Worm (Caenorhabditis elegans) whole organism, L3 larva: ENCODE measurements around the gene F10E7.5.

ENCODE experiments used
- ZK546.5 ChIP-seq: sonication (generic microtip); optimal IDR thresholded peaks from 2 replicates; lab custom pipeline; 2017; ENCODE audit warnings: missing biosample characterization, missing genetic modification characterization
- aly-2 ChIP-seq: fragments of 150-350 bp; optimal IDR thresholded peaks from 2 replicates; lab custom pipeline; 2014; ENCODE audit warnings: missing biosample characterization, missing genetic modification characterization
- ama-1 ChIP-seq: fragments of 150-350 bp; optimal IDR thresholded peaks from 2 replicates; lab custom pipeline; 2018
- ceh-28 ChIP-seq: fragments of 150-350 bp; optimal IDR thresholded peaks from 2 replicates; lab custom pipeline; 2014; ENCODE audit warnings: missing biosample characterization, missing genetic modification reagents, missing genetic modification characterization
- ceh-82 ChIP-seq: fragments of 150-350 bp; optimal IDR thresholded peaks from 2 replicates; lab custom pipeline; 2014; ENCODE audit warnings: missing biosample characterization, missing genetic modification characterization
- ceh-9 ChIP-seq: sonication (generic microtip); optimal IDR thresholded peaks from 2 replicates; lab custom pipeline; 2018; ENCODE audit warnings: missing biosample characterization, missing genetic modification characterization
- daf-12 ChIP-seq: fragments of 150-350 bp; optimal IDR thresholded peaks from 2 replicates; lab custom pipeline; 2014; ENCODE audit warnings: missing biosample characterization, missing genetic modification reagents, missing genetic modification characterization
- egl-27 ChIP-seq: sonication (generic microtip); optimal IDR thresholded peaks from 4 replicates; lab custom pipeline; 2017; ENCODE audit warnings: missing biosample characterization, missing genetic modification reagents, missing genetic modification characterization
- egl-5 ChIP-seq: fragments of 150-350 bp; optimal IDR thresholded peaks from 2 replicates; lab custom pipeline; 2017; ENCODE audit warnings: missing biosample characterization, missing genetic modification reagents, missing genetic modification characterization, inconsistent platforms
- elt-2 ChIP-seq: sonication (generic microtip); optimal IDR thresholded peaks from 2 replicates; lab custom pipeline; 2016; ENCODE audit warnings: missing genetic modification reagents, mild to moderate bottlenecking, missing genetic modification characterization, missing compliant biosample characterization
- elt-3 ChIP-seq, 3 experiments: fragments of 150-350 bp in 1 of 3; sonication (generic microtip) in 2 of 3; optimal IDR thresholded peaks; 2 replicates in 2 of 3; 4 replicates in 1 of 3; lab custom pipeline; 2014 to 2017; ENCODE audit warnings: missing biosample characterization in 3 of 3, missing genetic modification characterization in 3 of 3
- fos-1 ChIP-seq: fragments of 150-350 bp; optimal IDR thresholded peaks from 2 replicates; lab custom pipeline; 2014; ENCODE audit warnings: missing biosample characterization, missing genetic modification characterization
- hmg-11 ChIP-seq: sonication (generic microtip); optimal IDR thresholded peaks from 2 replicates; lab custom pipeline; 2016; ENCODE audit warnings: missing genetic modification characterization, missing compliant biosample characterization
- jun-1 ChIP-seq: fragments of 150-350 bp; optimal IDR thresholded peaks from 2 replicates; lab custom pipeline; 2014; ENCODE audit warnings: missing biosample characterization, missing genetic modification reagents, missing genetic modification characterization
- lin-39 ChIP-seq: fragments of 150-350 bp; optimal IDR thresholded peaks from 2 replicates; lab custom pipeline; 2018; ENCODE audit warnings: missing biosample characterization, missing genetic modification reagents, missing genetic modification characterization
- lsy-12 ChIP-seq: sonication (generic microtip); optimal IDR thresholded peaks from 2 replicates; lab custom pipeline; 2016; ENCODE audit warnings: mild to moderate bottlenecking, missing genetic modification characterization, missing compliant biosample characterization
- mdl-1 ChIP-seq: fragments of 150-350 bp; optimal IDR thresholded peaks from 2 replicates; lab custom pipeline; 2014; ENCODE audit warnings: missing biosample characterization, missing genetic modification characterization
- mml-1 ChIP-seq: fragments of 150-350 bp; sonication (generic microtip); optimal IDR thresholded peaks from 3 replicates; lab custom pipeline; 2014; ENCODE audit warnings: missing biosample characterization, missing genetic modification characterization
- nfya-1 ChIP-seq: sonication (generic microtip); optimal IDR thresholded peaks from 2 replicates; lab custom pipeline; 2017; ENCODE audit warnings: missing genetic modification characterization, mild to moderate bottlenecking, missing compliant biosample characterization, antibody characterized with exemption, moderate library complexity; ENCODE audit not compliant: insufficient read depth
- nhr-23 ChIP-seq: fragments of 150-350 bp; optimal IDR thresholded peaks from 2 replicates; lab custom pipeline; 2014; ENCODE audit warnings: missing biosample characterization, missing genetic modification reagents, missing genetic modification characterization
- nhr-25 ChIP-seq: sonication (generic microtip); optimal IDR thresholded peaks from 2 replicates; lab custom pipeline; 2017; ENCODE audit warnings: missing biosample characterization, missing genetic modification characterization
- nhr-28 ChIP-seq: fragments of 150-350 bp; optimal IDR thresholded peaks from 2 replicates; lab custom pipeline; 2014; ENCODE audit warnings: missing biosample characterization, missing genetic modification characterization
- nhr-43 ChIP-seq: sonication (generic microtip); optimal IDR thresholded peaks from 2 replicates; lab custom pipeline; 2016; ENCODE audit warnings: mild to moderate bottlenecking, missing genetic modification characterization, missing compliant biosample characterization; ENCODE audit not compliant: poor library complexity, severe bottlenecking
- nhr-67 ChIP-seq: fragments of 150-350 bp; optimal IDR thresholded peaks from 2 replicates; lab custom pipeline; 2014; ENCODE audit warnings: missing biosample characterization, missing genetic modification characterization
- nhr-76 ChIP-seq: fragments of 150-350 bp; sonication (generic microtip); optimal IDR thresholded peaks from 5 replicates; lab custom pipeline; 2014; ENCODE audit warnings: missing biosample characterization, missing genetic modification characterization
- nhr-77 ChIP-seq: fragments of 150-350 bp; optimal IDR thresholded peaks from 2 replicates; lab custom pipeline; 2014; ENCODE audit warnings: missing biosample characterization, missing genetic modification characterization
- pha-4 ChIP-seq: fragments of 150-350 bp; optimal IDR thresholded peaks from 2 replicates; lab custom pipeline; 2014; ENCODE audit warnings: missing biosample characterization, missing genetic modification reagents, missing genetic modification characterization
- pqm-1 ChIP-seq: fragments of 150-350 bp; optimal IDR thresholded peaks from 2 replicates; lab custom pipeline; 2017; ENCODE audit warnings: missing biosample characterization, missing genetic modification characterization, inconsistent platforms
- sea-2 ChIP-seq: fragments of 150-350 bp; sonication (generic microtip); optimal IDR thresholded peaks from 4 replicates; lab custom pipeline; 2014; ENCODE audit warnings: missing biosample characterization, missing genetic modification reagents, missing genetic modification characterization
- snpc-4 ChIP-seq: fragments of 150-350 bp; optimal IDR thresholded peaks from 2 replicates; lab custom pipeline; 2014; ENCODE audit warnings: missing biosample characterization, missing genetic modification characterization
- tbx-2 ChIP-seq: sonication (generic microtip); optimal IDR thresholded peaks from 2 replicates; lab custom pipeline; 2016; ENCODE audit warnings: mild to moderate bottlenecking, missing genetic modification characterization, missing compliant biosample characterization
- ztf-11 ChIP-seq: fragments of 150-350 bp; optimal IDR thresholded peaks from 2 replicates; lab custom pipeline; 2014; ENCODE audit warnings: missing biosample characterization, missing genetic modification characterization
- ztf-4 ChIP-seq: fragments of 150-350 bp; optimal IDR thresholded peaks from 2 replicates; lab custom pipeline; 2014; ENCODE audit warnings: missing biosample characterization, missing genetic modification characterization

The F10E7.5 gene

DNA sequence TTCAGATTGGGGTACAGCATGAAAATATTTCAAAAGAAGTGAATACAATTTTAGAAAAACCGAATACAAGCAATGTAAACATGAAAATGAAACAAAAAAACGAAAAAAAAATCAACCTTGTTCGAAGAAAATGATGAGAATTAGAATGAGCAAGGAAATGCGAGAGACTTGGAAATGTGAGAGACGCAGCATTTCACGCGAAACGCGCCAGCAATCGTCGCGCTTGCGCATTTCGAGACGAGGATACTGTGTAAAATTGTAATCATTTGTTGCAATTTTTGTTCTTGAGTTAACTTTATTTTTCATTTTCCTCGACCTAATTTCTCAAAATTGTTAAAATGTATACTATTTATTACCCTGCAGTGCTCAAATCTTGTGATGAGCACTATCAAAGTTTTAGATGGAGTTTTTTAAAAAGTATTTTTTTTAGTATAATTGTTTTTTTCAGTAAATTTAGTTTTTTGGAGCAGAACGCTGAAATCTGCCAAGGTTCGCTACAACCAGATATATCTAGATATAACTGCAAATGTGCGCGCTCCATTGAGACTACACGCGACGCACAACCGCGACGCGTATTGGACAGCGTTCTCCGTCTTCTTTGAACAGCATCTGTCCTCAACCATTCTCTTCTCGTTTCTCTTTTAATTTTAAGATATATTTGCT is 40.3 kb downstream of the F10E7.5 start, which contains the start of gene fust-1 (continued):
- TF ChIP-seq pqm-1: peak; percentile 82
- no peak for TF ChIP-seq fos-1
- no peak for TF ChIP-seq mml-1 (tag; lab: Kevin White, UChicago)

DNA sequence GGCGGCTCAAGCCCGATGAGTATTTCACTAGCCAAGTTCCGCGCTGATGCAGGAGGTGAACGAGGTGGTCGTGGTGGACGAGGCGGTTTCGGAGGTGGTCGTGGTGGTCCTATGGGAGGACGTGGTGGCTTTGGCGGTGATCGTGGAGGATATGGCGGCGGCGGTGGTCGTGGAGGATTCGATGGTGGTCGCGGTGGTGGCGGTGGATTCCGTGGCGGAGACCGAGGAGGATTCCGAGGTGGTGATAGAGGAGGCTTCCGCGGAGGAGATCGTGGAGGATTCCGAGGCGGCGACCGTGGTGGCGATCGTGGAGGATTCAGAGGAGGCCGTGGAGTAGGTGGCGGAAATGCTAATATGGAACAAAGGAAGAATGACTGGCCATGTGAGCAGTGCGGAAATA is 42.9 kb downstream of the F10E7.5 start:
- TF ChIP-seq tbx-2 (tag; lab: Kevin White, UChicago) (no peak), aly-2 (tag; lab: Kevin White, UChicago) (no peak), egl-5 (tag; lab: Kevin White, UChicago) (no peak), pha-4 (tag; lab: Kevin White, UChicago) (no peak), ztf-4 (tag; lab: Kevin White, UChicago) (no peak), sea-2 (GFP tag; lab: Kevin White, UChicago) (no peak), ZK546.5 (tag; lab: Kevin White, UChicago) (no peak), snpc-4 (no peak), nhr-67 (tag; lab: Kevin White, UChicago) (no peak), fos-1 (no peak)

DNA sequence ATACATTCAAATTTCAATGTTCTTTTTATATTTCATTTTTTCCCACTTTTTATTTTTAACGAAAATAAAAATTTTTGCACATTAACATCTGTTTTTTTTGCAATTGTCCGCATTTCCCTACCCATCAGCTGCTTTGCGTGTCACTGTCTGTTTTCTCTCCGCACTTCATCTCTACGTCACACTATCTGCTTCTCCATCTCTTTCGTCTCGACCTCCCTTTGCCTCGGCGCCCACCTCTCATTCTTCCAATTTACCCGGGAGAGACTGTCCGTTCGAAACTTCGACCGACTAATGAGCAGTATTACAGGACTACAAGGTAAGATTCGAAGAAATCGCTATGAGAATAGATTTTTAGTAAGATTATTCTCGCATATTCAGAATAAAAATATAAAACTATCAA is 43.6 kb downstream of the F10E7.5 start, which contains the start of gene C27H5.2:
Gene C27H5.2 (plus strand): TSS at position 190 of the 400 bp plus-strand sequence.
- no peak for TF ChIP-seq ztf-11 (tag; lab: Kevin White, UChicago)
- no peak for TF ChIP-seq lin-39
- TF ChIP-seq nhr-25 (tag; lab: Kevin White, UChicago): peak; percentile 13
- peak; percentile 20 for TF ChIP-seq elt-2 (tag; lab: Kevin White, UChicago)
- TF ChIP-seq tbx-2 (tag; lab: Kevin White, UChicago): no peak
- peak; percentile 27 for TF ChIP-seq ama-1

DNA sequence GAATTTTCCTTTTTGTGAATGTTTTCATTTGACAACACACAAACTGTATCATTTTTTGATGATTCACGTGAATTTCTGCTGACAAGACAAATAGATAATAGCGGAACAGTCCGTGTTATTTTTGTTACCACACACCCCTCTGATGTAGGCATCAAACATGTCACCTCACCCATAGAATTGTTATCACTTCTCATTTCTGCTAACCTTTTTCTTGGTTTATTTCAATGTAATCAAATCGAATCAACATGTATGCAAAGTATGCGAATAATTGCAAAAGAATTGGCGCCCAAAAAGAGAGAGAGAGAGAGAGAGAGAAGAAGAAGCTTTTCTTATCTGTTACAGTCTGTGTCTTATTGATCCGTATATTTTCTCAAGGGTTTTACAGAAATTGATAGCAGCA is 45.6 kb downstream of the F10E7.5 start:
- TF ChIP-seq elt-3 (tag; optimal IDR thresholded peaks at IDR 0.05; lab: Kevin White, UChicago) (no peak), nhr-25 (tag; lab: Kevin White, UChicago) (peak; percentile 0), nhr-67 (tag; lab: Kevin White, UChicago) (no peak), nhr-23 (tag; lab: Kevin White, UChicago) (peak; percentile 18), lsy-12 (tag; lab: Kevin White, UChicago) (no peak), snpc-4 (no peak), ceh-28 (tag; lab: Kevin White, UChicago) (peak; percentile 42), pha-4 (tag; lab: Kevin White, UChicago) (peak; percentile 64), jun-1 (tag; lab: Kevin White, UChicago) (peak; percentile 54), daf-12 (tag; lab: Kevin White, UChicago) (no peak), elt-2 (tag; lab: Kevin White, UChicago) (peak; percentile 89), pqm-1 (peak; percentile 50), ZK546.5 (tag; lab: Kevin White, UChicago) (no peak), fos-1 (peak; percentile 6)

DNA sequence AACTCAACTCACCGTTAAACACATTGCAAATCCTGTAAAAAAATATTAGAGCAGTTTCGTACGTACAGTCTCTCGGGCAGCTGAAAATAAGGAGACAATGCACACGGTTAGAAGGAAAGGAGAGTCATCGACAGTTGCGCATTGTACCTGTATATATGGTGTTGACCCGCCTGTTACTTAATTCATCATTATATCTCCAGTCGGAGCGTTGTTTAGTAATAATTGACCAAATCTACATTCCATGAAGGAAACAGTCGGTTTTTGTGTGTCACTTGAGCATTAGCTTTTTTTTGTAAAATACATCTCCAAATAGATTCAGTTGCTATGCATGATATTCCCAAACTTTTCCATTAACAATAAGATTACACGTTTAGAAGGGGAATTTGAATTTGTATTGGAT is 49.7 kb downstream of the F10E7.5 start, which contains the start of gene C27H5.12:
Gene C27H5.12 (minus strand): TSS at position 101 of the 400 bp plus-strand sequence.
- TF ChIP-seq nhr-43 (no peak), nhr-28 (tag; lab: Kevin White, UChicago) (no peak), hmg-11 (no peak), egl-27 (tag; lab: Kevin White, UChicago) (no peak), ztf-11 (tag; lab: Kevin White, UChicago) (no peak), nhr-76 (tag; lab: Kevin White, UChicago) (no peak), nfya-1 (no peak), jun-1 (tag; lab: Kevin White, UChicago) (no peak), nhr-67 (tag; lab: Kevin White, UChicago) (no peak), elt-2 (tag; lab: Kevin White, UChicago) (no peak), tbx-2 (tag; lab: Kevin White, UChicago) (no peak), nhr-77 (no peak), mdl-1 (tag; lab: Kevin White, UChicago) (no peak), ceh-9 (tag; lab: Kevin White, UChicago) (no peak), aly-2 (tag; lab: Kevin White, UChicago) (no peak), ceh-82 (tag; lab: Kevin White, UChicago) (no peak), nhr-23 (tag; lab: Kevin White, UChicago) (no peak)
